Worm (Caenorhabditis elegans): ENCODE measurements around the gene ttr-34.

ttr-34 gene

ce11 chrX:13145988-13146873 is 6.6 kb downstream of the ttr-34 start:
- TF ChIP-seq drap-1 (GFP tag; optimal IDR thresholded peaks at IDR 0.05) (no peak), ham-2 (GFP tag; optimal IDR thresholded peaks at IDR 0.05) (no peak), ztf-11 (tag; optimal IDR thresholded peaks at IDR 0.05) (peak; percentile 71), hlh-1 (tag; optimal IDR thresholded peaks at IDR 0.05) (no peak), lin-32 (GFP tag; optimal IDR thresholded peaks at IDR 0.05) (peak; percentile 95), blmp-1 (tag; optimal IDR thresholded peaks at IDR 0.05) (peak; percentile 79), elt-1 (tag; optimal IDR thresholded peaks at IDR 0.05; ENCODE audit: borderline replicate concordance, insufficient read depth) (no peak), mls-2 (tag; optimal IDR thresholded peaks at IDR 0.05) (peak; percentile 31), unc-120 (tag; optimal IDR thresholded peaks at IDR 0.05; ENCODE audit: poor library complexity, severe bottlenecking) (no peak), snpc-4 (tag; optimal IDR thresholded peaks at IDR 0.05) (no peak), ceh-39 (tag; optimal IDR thresholded peaks at IDR 0.05) (no peak), elt-3 (tag; optimal IDR thresholded peaks at IDR 0.05) (no peak), flh-1 (GFP tag; optimal IDR thresholded peaks at IDR 0.05) (no peak), tbx-8 (GFP tag; optimal IDR thresholded peaks at IDR 0.05) (no peak), mab-5 (tag; optimal IDR thresholded peaks at IDR 0.05) (no peak), ces-1 (GFP tag; optimal IDR thresholded peaks at IDR 0.05) (peak; percentile 64), M03D4.4 (tag; optimal IDR thresholded peaks at IDR 0.05) (no peak), lin-13 (tag; optimal IDR thresholded peaks at IDR 0.05) (no peak), sptf-1 (tag; optimal IDR thresholded peaks at IDR 0.05) (peak; percentile 72), bed-3 (GFP tag; optimal IDR thresholded peaks at IDR 0.05) (no peak), nhr-2 (tag; optimal IDR thresholded peaks at IDR 0.05) (peak; percentile 97), ceh-43 (GFP tag; optimal IDR thresholded peaks at IDR 0.05) (peak; percentile 47), cnd-1 (tag; optimal IDR thresholded peaks at IDR 0.05) (peak; percentile 97), nhr-237 (tag; optimal IDR thresholded peaks at IDR 0.05) (no peak), ceh-83 (GFP tag; optimal IDR thresholded peaks at IDR 0.05) (no peak), mep-1 (tag; optimal IDR thresholded peaks at IDR 0.05) (no peak), nhr-12 (tag; optimal IDR thresholded peaks at IDR 0.05) (no peak), nhr-76 (tag; optimal IDR thresholded peaks at IDR 0.05) (no peak)

DNA sequence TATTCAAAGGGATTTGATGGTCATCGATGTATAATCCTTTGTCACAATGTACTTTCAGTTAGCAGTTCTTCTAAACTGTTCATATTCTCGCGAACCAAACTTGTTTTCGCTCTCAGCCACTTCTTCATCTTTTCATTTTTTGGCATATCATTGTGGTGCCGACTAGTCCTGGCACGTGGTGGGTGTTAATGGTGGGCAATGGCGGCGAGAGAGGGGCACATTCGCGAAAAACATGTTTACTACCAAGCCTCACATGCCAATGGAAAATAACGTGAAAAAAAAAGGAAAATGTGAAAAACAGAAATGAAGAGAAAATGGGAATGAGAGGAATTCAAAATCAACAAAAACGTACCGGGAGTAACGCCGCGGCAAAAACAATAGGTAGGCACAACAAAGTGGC is 7.5 kb downstream of the ttr-34 start:
- TF ChIP-seq drap-1 (GFP tag; optimal IDR thresholded peaks at IDR 0.05), result no peak
- no peak for TF ChIP-seq bed-3 (GFP tag; optimal IDR thresholded peaks at IDR 0.05)
- no peak for TF ChIP-seq zip-8 (tag; optimal IDR thresholded peaks at IDR 0.05)
- TF ChIP-seq elt-3 (tag; optimal IDR thresholded peaks at IDR 0.05), result no peak
- no peak for TF ChIP-seq sptf-1 (tag; optimal IDR thresholded peaks at IDR 0.05)
- no peak for TF ChIP-seq blmp-1 (tag; optimal IDR thresholded peaks at IDR 0.05)
- no peak for TF ChIP-seq lsy-2 (tag; optimal IDR thresholded peaks at IDR 0.05)
- no peak for TF ChIP-seq unc-120 (tag; optimal IDR thresholded peaks at IDR 0.05; ENCODE audit: poor library complexity, severe bottlenecking)
- no peak for TF ChIP-seq unc-62 (GFP tag; optimal IDR thresholded peaks at IDR 0.05)
- TF ChIP-seq nhr-237 (tag; optimal IDR thresholded peaks at IDR 0.05), result no peak
- no peak for TF ChIP-seq ztf-11 (tag; optimal IDR thresholded peaks at IDR 0.05)
- TF ChIP-seq nhr-28 (tag; optimal IDR thresholded peaks at IDR 0.05), result no peak
- no peak for TF ChIP-seq ham-2 (GFP tag; optimal IDR thresholded peaks at IDR 0.05)
- no peak for TF ChIP-seq flh-1 (GFP tag; optimal IDR thresholded peaks at IDR 0.05)
- no peak for TF ChIP-seq snpc-4 (tag; optimal IDR thresholded peaks at IDR 0.05)
- no peak for TF ChIP-seq pha-4 (tag; optimal IDR thresholded peaks at IDR 0.05)
- TF ChIP-seq cnd-1 (tag; optimal IDR thresholded peaks at IDR 0.05), result no peak
- no peak for TF ChIP-seq lin-32 (GFP tag; optimal IDR thresholded peaks at IDR 0.05)
- TF ChIP-seq nhr-2 (tag; optimal IDR thresholded peaks at IDR 0.05), result no peak

- peak; percentile 28 for TF ChIP-seq ces-1 (GFP tag; optimal IDR thresholded peaks at IDR 0.05)
- TF ChIP-seq ceh-39 (tag; optimal IDR thresholded peaks at IDR 0.05), result no peak
Observed at ce11 chrX:13154514-13154913, 14.9 kb downstream of the ttr-34 start.

- TF ChIP-seq hlh-1 (tag; optimal IDR thresholded peaks at IDR 0.05), result no peak
- TF ChIP-seq ces-1 (GFP tag; optimal IDR thresholded peaks at IDR 0.05), result peak; percentile 11
- no peak for TF ChIP-seq lin-13 (tag; optimal IDR thresholded peaks at IDR 0.05)
- no peak for TF ChIP-seq nhr-12 (tag; optimal IDR thresholded peaks at IDR 0.05)
Observed at ce11 chrX:13155730-13156129, 16.1 kb downstream of the ttr-34 start.
